Worm (Caenorhabditis elegans) whole organism, late embryonic: ENCODE measurements around the gene F21A3.2.

Source experiments
- C38D4.7 ChIP-seq: fragments of 200-800 bp; sonication (Bioruptor generic); optimal IDR thresholded peaks from 2 replicates; lab custom pipeline; 2018; ENCODE audit warnings: mild to moderate bottlenecking, missing genetic modification characterization, moderate library complexity, missing compliant biosample characterization
- F13H6.1 ChIP-seq: sonication (generic microtip); optimal IDR thresholded peaks from 2 replicates; lab custom pipeline; 2016; ENCODE audit warnings: missing genetic modification characterization, missing compliant biosample characterization
- K02D7.2 ChIP-seq: sonication (generic microtip); optimal IDR thresholded peaks from 2 replicates; lab custom pipeline; 2017; ENCODE audit warnings: mild to moderate bottlenecking, missing genetic modification characterization, missing compliant biosample characterization
- T23F11.4 ChIP-seq: fragments of 200-800 bp; sonication (Bioruptor generic); optimal IDR thresholded peaks from 2 replicates; lab custom pipeline; 2018; ENCODE audit warnings: mild to moderate bottlenecking, missing genetic modification characterization, missing compliant biosample characterization
- ama-1 ChIP-seq: fragments of 150-350 bp; optimal IDR thresholded peaks from 2 replicates; lab custom pipeline; 2014
- ceh-18 ChIP-seq: sonication (generic microtip); optimal IDR thresholded peaks from 2 replicates; lab custom pipeline; 2016; ENCODE audit warnings: missing genetic modification characterization, missing compliant biosample characterization
- ceh-2 ChIP-seq: sonication (generic microtip); optimal IDR thresholded peaks from 2 replicates; lab custom pipeline; 2016; ENCODE audit warnings: missing genotype, missing genetic modification characterization, missing compliant biosample characterization
- ceh-22 ChIP-seq: sonication (generic microtip); optimal IDR thresholded peaks from 2 replicates; lab custom pipeline; 2017; ENCODE audit warnings: missing biosample characterization, missing genetic modification characterization
- ceh-24 ChIP-seq: sonication (generic microtip); optimal IDR thresholded peaks from 2 replicates; lab custom pipeline; 2016; ENCODE audit warnings: mild to moderate bottlenecking, missing genetic modification characterization, missing compliant biosample characterization
- ceh-34 ChIP-seq: sonication (generic microtip); optimal IDR thresholded peaks from 2 replicates; lab custom pipeline; 2016; ENCODE audit warnings: mild to moderate bottlenecking, missing genetic modification characterization, missing compliant biosample characterization
- ceh-45 ChIP-seq: fragments of 200-800 bp; sonication (Bioruptor generic); IDR thresholded peaks from 2 replicates; pipeline ENCODE4 v1.3.6; 2022; ENCODE audit warnings: missing genetic modification reagents, missing genetic modification characterization, missing compliant biosample characterization
- ceh-9 ChIP-seq: sonication (generic microtip); optimal IDR thresholded peaks from 2 replicates; lab custom pipeline; 2016; ENCODE audit warnings: mild to moderate bottlenecking, missing genetic modification characterization, inconsistent platforms, missing compliant biosample characterization
- dve-1 ChIP-seq: sonication (generic microtip); optimal IDR thresholded peaks from 2 replicates; lab custom pipeline; 2017; ENCODE audit warnings: antibody characterized with exemption, mild to moderate bottlenecking, missing genetic modification characterization, missing compliant biosample characterization
- elt-2 ChIP-seq: sonication (generic microtip); optimal IDR thresholded peaks from 2 replicates; lab custom pipeline; 2016; ENCODE audit warnings: missing genetic modification reagents, missing genetic modification characterization, missing compliant biosample characterization
- ets-4 ChIP-seq: sonication (generic microtip); optimal IDR thresholded peaks from 2 replicates; lab custom pipeline; 2016; ENCODE audit warnings: missing genetic modification characterization, missing compliant biosample characterization
- fkh-10 ChIP-seq: fragments of 150-350 bp; optimal IDR thresholded peaks from 2 replicates; lab custom pipeline; 2014; ENCODE audit warnings: missing biosample characterization, missing genetic modification reagents, missing genetic modification characterization
- hlh-30 ChIP-seq: sonication (generic microtip); optimal IDR thresholded peaks from 2 replicates; lab custom pipeline; 2017; ENCODE audit warnings: antibody characterized with exemption, missing genetic modification characterization, missing compliant biosample characterization; ENCODE audit not compliant: insufficient read depth
- lim-6 ChIP-seq: sonication (generic microtip); optimal IDR thresholded peaks from 2 replicates; lab custom pipeline; 2016; ENCODE audit warnings: missing genetic modification characterization, missing compliant biosample characterization
- madf-2 ChIP-seq: sonication (generic microtip); optimal IDR thresholded peaks from 2 replicates; lab custom pipeline; 2017; ENCODE audit warnings: missing genetic modification characterization, missing compliant biosample characterization
- mec-3 ChIP-seq: sonication (generic microtip); optimal IDR thresholded peaks from 2 replicates; lab custom pipeline; 2016; ENCODE audit warnings: borderline replicate concordance, missing genetic modification characterization, missing compliant biosample characterization
- nfya-1 ChIP-seq: sonication (generic microtip); optimal IDR thresholded peaks from 2 replicates; lab custom pipeline; 2017; ENCODE audit warnings: missing genetic modification characterization, mild to moderate bottlenecking, missing compliant biosample characterization, antibody characterized with exemption, moderate library complexity
- nhr-11 ChIP-seq: fragments of 150-350 bp; optimal IDR thresholded peaks from 2 replicates; lab custom pipeline; 2014; ENCODE audit warnings: missing biosample characterization, missing genetic modification characterization
- pqm-1 ChIP-seq: sonication (generic microtip); optimal IDR thresholded peaks from 2 replicates; lab custom pipeline; 2016; ENCODE audit warnings: missing genetic modification characterization, missing compliant biosample characterization
- pros-1 ChIP-seq: fragments of 150-350 bp; optimal IDR thresholded peaks from 2 replicates; lab custom pipeline; 2014; ENCODE audit warnings: missing biosample characterization, missing genetic modification reagents, missing genetic modification characterization
- ref-2 ChIP-seq: sonication (generic microtip); optimal IDR thresholded peaks from 2 replicates; lab custom pipeline; 2016; ENCODE audit warnings: missing genetic modification characterization, missing compliant biosample characterization
- rnt-1 ChIP-seq: sonication (generic microtip); optimal IDR thresholded peaks from 2 replicates; lab custom pipeline; 2016; ENCODE audit warnings: missing genetic modification characterization, missing compliant biosample characterization
- sdc-2 ChIP-seq: sonication (generic microtip); optimal IDR thresholded peaks from 2 replicates; lab custom pipeline; 2016; ENCODE audit warnings: missing genotype, missing genetic modification characterization, missing compliant biosample characterization
- sox-2 ChIP-seq: fragments of 200-800 bp; sonication (Bioruptor generic); IDR thresholded peaks from 2 replicates; pipeline ENCODE4 v1.3.6; 2022; ENCODE audit warnings: missing genetic modification reagents, missing genetic modification characterization, missing compliant biosample characterization
- sox-4 ChIP-seq: sonication (generic microtip); optimal IDR thresholded peaks from 2 replicates; lab custom pipeline; 2017; ENCODE audit warnings: mild to moderate bottlenecking, missing genetic modification characterization, inconsistent platforms, missing compliant biosample characterization
- syd-9 ChIP-seq: sonication (generic microtip); optimal IDR thresholded peaks from 2 replicates; lab custom pipeline; 2016; ENCODE audit warnings: mild to moderate bottlenecking, missing genetic modification characterization, moderate library complexity, missing compliant biosample characterization
- tbx-2 ChIP-seq: sonication (generic microtip); optimal IDR thresholded peaks from 2 replicates; lab custom pipeline; 2016; ENCODE audit warnings: missing genetic modification characterization, missing compliant biosample characterization
- tbx-7 ChIP-seq: sonication (generic microtip); optimal IDR thresholded peaks from 2 replicates; lab custom pipeline; 2016; ENCODE audit warnings: missing genotype, missing genetic modification characterization, missing compliant biosample characterization
- ttx-3 ChIP-seq: sonication (generic microtip); optimal IDR thresholded peaks from 2 replicates; lab custom pipeline; 2016; ENCODE audit warnings: missing genetic modification reagents, missing genetic modification characterization, missing compliant biosample characterization
- unc-3 ChIP-seq, 2 experiments: fragments of 200-800 bp in 1 of 2; sonication (Bioruptor generic) in 1 of 2; sonication (generic microtip) in 1 of 2; conservative IDR thresholded peaks in 1 of 2; optimal IDR thresholded peaks in 1 of 2; 2 replicates each; pipeline versions ENCODE4 v1.3.6 to Lab custom; 2016 to 2022; ENCODE audit warnings: missing compliant biosample characterization in 2 of 2, missing genetic modification characterization in 2 of 2, missing genetic modification reagents in 1 of 2
- unc-55 ChIP-seq: sonication (generic microtip); optimal IDR thresholded peaks from 2 replicates; lab custom pipeline; 2017; ENCODE audit warnings: missing biosample characterization, missing genetic modification reagents, missing genetic modification characterization
- ztf-16 ChIP-seq: sonication (generic microtip); optimal IDR thresholded peaks from 2 replicates; lab custom pipeline; 2017; ENCODE audit warnings: missing genetic modification characterization, missing compliant biosample characterization

The F21A3.2 gene

ce11 chrV:15503603-15504002, 30.2 kb downstream of the F21A3.2 start:
- no peak for TF ChIP-seq dve-1 (tag; lab: Kevin White, UChicago)

DNA sequence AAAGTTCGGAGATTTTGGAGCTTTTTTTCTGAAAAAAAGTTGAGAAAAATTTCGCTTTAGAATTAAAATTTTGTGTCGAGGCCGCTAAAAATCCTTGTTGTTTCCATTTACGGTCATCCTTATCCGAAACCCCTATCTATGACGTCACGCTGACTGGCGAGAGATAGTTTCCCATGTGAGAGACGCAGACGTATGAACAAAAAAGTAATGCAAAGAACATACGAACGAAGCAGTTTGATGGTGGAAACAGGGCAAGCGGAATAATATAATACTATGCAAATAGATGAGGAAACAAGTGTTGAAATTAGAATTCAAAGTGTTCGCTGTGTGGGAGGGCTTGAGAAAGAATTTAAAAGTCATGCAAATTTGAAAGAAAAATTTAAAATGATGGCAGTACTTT, 34.7 kb downstream of the F21A3.2 start:
- TF ChIP-seq ets-4 (tag; lab: Kevin White, UChicago) (no peak), sdc-2 (tag; lab: Kevin White, UChicago) (no peak), unc-55 (GFP tag; lab: Kevin White, UChicago) (no peak), mec-3 (tag; lab: Kevin White, UChicago) (no peak), dve-1 (tag; lab: Kevin White, UChicago) (no peak), F13H6.1 (tag; lab: Kevin White, UChicago) (no peak), ztf-16 (tag; lab: Kevin White, UChicago) (no peak)
- TF ChIP-seq, all 69 proteins: peak for 0

- no peak for TF ChIP-seq sdc-2 (tag; lab: Kevin White, UChicago)
- TF ChIP-seq K02D7.2 (tag; lab: Kevin White, UChicago), result no peak
- no peak for TF ChIP-seq pros-1 (tag; lab: Kevin White, UChicago)
- TF ChIP-seq T23F11.4 (GFP tag; lab: Kevin White, UChicago), result no peak
- TF ChIP-seq mec-3 (tag; lab: Kevin White, UChicago), result no peak
- TF ChIP-seq elt-2 (tag; lab: Kevin White, UChicago), result no peak
Observed at ce11 chrV:15498434-15498833, 35.3 kb downstream of the F21A3.2 start, which contains the start of gene C06B8.7. Gene C06B8.7, plus strand, starts transcription at chrV:15498734.

DNA sequence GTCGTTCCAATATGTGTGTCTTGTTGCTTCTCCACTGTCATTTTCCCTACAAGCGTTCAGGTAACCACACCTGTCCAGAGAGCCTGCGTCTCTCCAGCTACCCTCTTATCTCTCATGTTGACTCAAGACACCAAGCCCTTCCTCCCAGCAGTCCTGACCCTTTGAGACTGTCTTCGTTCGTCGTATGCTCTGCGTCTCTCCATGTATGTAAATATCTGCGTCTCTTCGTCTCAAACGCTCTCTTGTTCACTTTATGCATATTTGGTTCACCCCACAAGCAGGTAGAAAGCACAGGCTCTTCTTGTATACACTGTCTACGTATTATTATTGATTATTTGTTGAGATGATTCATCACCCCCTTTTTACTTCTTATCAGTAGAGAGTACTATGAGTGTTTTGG, 36.0 kb downstream of the F21A3.2 start:
- no peak for TF ChIP-seq lim-6 (tag; lab: Kevin White, UChicago)
- peak; percentile 77 for TF ChIP-seq elt-2 (tag; lab: Kevin White, UChicago)
- no peak for TF ChIP-seq fkh-10 (GFP tag; lab: Kevin White, UChicago)
- TF ChIP-seq mec-3 (tag; lab: Kevin White, UChicago), result no peak
- no peak for TF ChIP-seq syd-9
- TF ChIP-seq hlh-30 (tag; lab: Kevin White, UChicago), result peak; percentile 58
- TF ChIP-seq nfya-1 (tag; lab: Kevin White, UChicago), result peak; percentile 46
- TF ChIP-seq ceh-34 (tag; lab: Kevin White, UChicago), result peak; percentile 48
- peak; percentile 8 for TF ChIP-seq ceh-2 (tag; lab: Kevin White, UChicago)
- TF ChIP-seq K02D7.2 (tag; lab: Kevin White, UChicago), result no peak
- TF ChIP-seq pqm-1 (tag; lab: Kevin White, UChicago), result no peak
- peak; percentile 15 for TF ChIP-seq ets-4 (tag; lab: Kevin White, UChicago)
- TF ChIP-seq tbx-2 (tag; lab: Kevin White, UChicago), result peak; percentile 63
- no peak for TF ChIP-seq ceh-24 (tag; lab: Kevin White, UChicago)
- TF ChIP-seq pros-1 (tag; lab: Kevin White, UChicago), result peak; percentile 9
- no peak for TF ChIP-seq ceh-9
- TF ChIP-seq rnt-1 (tag; lab: Kevin White, UChicago), result no peak

DNA sequence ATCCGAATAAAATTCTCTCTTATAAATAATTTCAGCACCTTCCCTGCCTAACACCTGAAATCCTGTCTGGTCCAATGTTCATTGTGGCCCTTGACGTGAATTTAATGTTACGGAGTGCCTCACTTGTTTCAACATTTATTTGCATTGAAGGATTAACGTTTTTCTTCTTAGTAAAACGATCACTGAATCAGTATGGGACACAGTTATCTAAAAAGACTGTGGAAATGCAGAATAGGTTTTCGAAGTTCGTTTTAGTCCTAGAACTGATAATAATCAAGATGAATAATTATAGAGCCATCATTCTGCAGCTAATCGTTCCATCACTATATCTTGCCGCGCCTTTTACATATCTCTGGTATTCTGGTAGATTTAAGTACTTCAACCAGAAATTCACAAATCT, 38.6 kb downstream of the F21A3.2 start, which contains the start of gene srh-219:
TSS of gene srh-219 (plus strand) at position 301 of the 400 bp plus-strand sequence.
- no peak for TF ChIP-seq F13H6.1 (tag; lab: Kevin White, UChicago)
- TF ChIP-seq ceh-45 (GFP tag; lab: Robert Waterston, UW), result no peak
- no peak for TF ChIP-seq ama-1 (lab: Kevin White, UChicago)
- TF ChIP-seq ceh-22, result no peak

ce11 chrV:15493680-15494079, 40.1 kb downstream of the F21A3.2 start, which contains the start of gene srh-218:
Gene srh-218, plus strand, starts transcription at chrV:15493980.
- TF ChIP-seq madf-2 (tag; lab: Kevin White, UChicago), result no peak
- TF ChIP-seq rnt-1 (tag; lab: Kevin White, UChicago), result no peak
- no peak for TF ChIP-seq ztf-16 (tag; lab: Kevin White, UChicago)
- no peak for TF ChIP-seq nhr-11 (tag; lab: Kevin White, UChicago)
- no peak for TF ChIP-seq unc-3 (GFP tag; conservative IDR thresholded peaks at IDR 0.05; lab: Robert Waterston, UW)
- no peak for TF ChIP-seq unc-3 (tag; optimal IDR thresholded peaks at IDR 0.05; lab: Kevin White, UChicago)
- no peak for TF ChIP-seq ttx-3
- TF ChIP-seq C38D4.7 (GFP tag; lab: Kevin White, UChicago), result no peak
- no peak for TF ChIP-seq K02D7.2 (tag; lab: Kevin White, UChicago)
- TF ChIP-seq F13H6.1 (tag; lab: Kevin White, UChicago), result no peak
- no peak for TF ChIP-seq ref-2 (tag; lab: Kevin White, UChicago)
- TF ChIP-seq T23F11.4 (GFP tag; lab: Kevin White, UChicago), result no peak
- no peak for TF ChIP-seq sox-4
- no peak for TF ChIP-seq sox-2 (GFP tag; lab: Robert Waterston, UW)
- no peak for TF ChIP-seq ceh-18
- no peak for TF ChIP-seq tbx-7 (tag; lab: Kevin White, UChicago)
